Fruit fly (Drosophila melanogaster): ENCODE measurements around the gene frac.

dm6 chr3L:7527661-7528379 lies 34.6 kb upstream of the frac start:
- no peak for TF ChIP-seq CG17806 (tag; optimal IDR thresholded peaks at IDR 0.05)
- TF ChIP-seq CG12605 (GFP tag; IDR thresholded peaks at IDR 0.05): no peak
- TF ChIP-seq CG10348 (GFP tag; IDR thresholded peaks at IDR 0.05): no peak

All from whole organism, pupa.